Worm (Caenorhabditis elegans) whole organism, midembryonic: Measurements from ENCODE around the gene arle-14.

Source experiments
- T22C8.4 ChIP-seq: fragments of 200-800 bp; sonication (Bioruptor generic); IDR thresholded peaks from 2 replicates; pipeline ENCODE4 v1.3.6; 2022; ENCODE audit warnings: missing genetic modification characterization, missing compliant biosample characterization
- klf-2 ChIP-seq: fragments of 200-800 bp; sonication (Bioruptor generic); conservative IDR thresholded peaks from 2 replicates; pipeline ENCODE4 v1.3.6; 2022; ENCODE audit warnings: missing genetic modification reagents, missing genetic modification characterization, missing compliant biosample characterization
- tab-1 ChIP-seq: fragments of 200-800 bp; sonication (Bioruptor generic); IDR thresholded peaks from 2 replicates; pipeline ENCODE4 v1.3.6; 2022; ENCODE audit warnings: missing genetic modification characterization, missing compliant biosample characterization

DNA sequence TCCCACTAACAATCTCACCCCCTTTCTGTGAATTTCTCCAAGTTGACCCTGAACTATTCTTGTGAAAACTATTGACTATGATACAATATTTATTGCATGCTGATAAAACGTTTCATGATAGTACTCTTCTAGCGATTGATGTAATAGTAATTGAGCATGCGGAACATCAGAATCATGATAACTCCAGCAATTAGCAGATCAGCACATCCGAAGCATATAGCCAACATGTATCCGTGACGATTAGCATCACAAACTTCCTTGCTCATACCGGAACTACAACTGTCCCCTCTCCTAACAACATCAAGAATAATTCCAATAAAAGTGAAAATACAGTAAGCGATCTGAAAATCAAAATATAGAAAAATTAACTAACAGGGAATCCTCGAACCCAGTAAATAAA, 37.3 kb downstream of the arle-14 start:
- no peak for TF ChIP-seq T22C8.4 (GFP tag; lab: Robert Waterston, UW)
- TF ChIP-seq klf-2: no peak
- no peak for TF ChIP-seq tab-1
